Worm (Caenorhabditis elegans) whole organism, L3 larva: Measurements from ENCODE around the gene T10C6.6.

Experiments used
- ceh-16 ChIP-seq: sonication (generic microtip); optimal IDR thresholded peaks from 2 replicates; lab custom pipeline; 2017; ENCODE audit warnings: missing biosample characterization, missing genetic modification characterization
- elt-3 ChIP-seq, 3 experiments: fragments of 150-350 bp in 1 of 3; sonication (generic microtip) in 2 of 3; optimal IDR thresholded peaks; 2 replicates in 2 of 3; 4 replicates in 1 of 3; lab custom pipeline; 2014 to 2017; ENCODE audit warnings: missing biosample characterization in 3 of 3, missing genetic modification characterization in 3 of 3
- nhr-28 ChIP-seq: fragments of 150-350 bp; optimal IDR thresholded peaks from 2 replicates; lab custom pipeline; 2014; ENCODE audit warnings: missing biosample characterization, missing genetic modification characterization

ce11 chrV:15996655-15997186 is 27.4 kb upstream of the T10C6.6 start, which contains the start of the genes C06C6.9 and C06C6.8:
- TF ChIP-seq nhr-28 (tag; lab: Kevin White, UChicago) (no peak), ceh-16 (tag; lab: Kevin White, UChicago) (no peak), elt-3 (tag; optimal IDR thresholded peaks at IDR 0.05; lab: Kevin White, UChicago) (no peak)
